Worm (Caenorhabditis elegans) whole organism, late embryonic: ENCODE measurements around the gene srh-186.

Source experiments
- C08G9.2 ChIP-seq: sonication (generic microtip); optimal IDR thresholded peaks from 2 replicates; lab custom pipeline; 2016; ENCODE audit warnings: mild to moderate bottlenecking, missing genetic modification characterization, moderate library complexity, missing compliant biosample characterization
- C38D4.7 ChIP-seq: fragments of 200-800 bp; sonication (Bioruptor generic); optimal IDR thresholded peaks from 2 replicates; lab custom pipeline; 2018; ENCODE audit warnings: mild to moderate bottlenecking, missing genetic modification characterization, moderate library complexity, missing compliant biosample characterization
- ceh-24 ChIP-seq: sonication (generic microtip); optimal IDR thresholded peaks from 2 replicates; lab custom pipeline; 2016; ENCODE audit warnings: mild to moderate bottlenecking, missing genetic modification characterization, missing compliant biosample characterization
- ceh-9 ChIP-seq: sonication (generic microtip); optimal IDR thresholded peaks from 2 replicates; lab custom pipeline; 2016; ENCODE audit warnings: mild to moderate bottlenecking, missing genetic modification characterization, inconsistent platforms, missing compliant biosample characterization
- che-1 ChIP-seq: sonication (generic microtip); optimal IDR thresholded peaks from 2 replicates; lab custom pipeline; 2016; ENCODE audit warnings: mild to moderate bottlenecking, missing genetic modification characterization, missing compliant biosample characterization
- hlh-15 ChIP-seq: sonication (generic microtip); optimal IDR thresholded peaks from 2 replicates; lab custom pipeline; 2016; ENCODE audit warnings: missing genetic modification characterization, missing compliant biosample characterization
- lim-6 ChIP-seq: sonication (generic microtip); optimal IDR thresholded peaks from 2 replicates; lab custom pipeline; 2016; ENCODE audit warnings: missing genetic modification characterization, missing compliant biosample characterization
- lin-11 ChIP-seq: fragments of 200-800 bp; sonication (Bioruptor generic); optimal IDR thresholded peaks from 2 replicates; lab custom pipeline; 2018; ENCODE audit warnings: mild to moderate bottlenecking, missing genetic modification characterization, missing compliant biosample characterization
- nfya-1 ChIP-seq: sonication (generic microtip); optimal IDR thresholded peaks from 2 replicates; lab custom pipeline; 2017; ENCODE audit warnings: missing genetic modification characterization, mild to moderate bottlenecking, missing compliant biosample characterization, antibody characterized with exemption, moderate library complexity
- pax-1 ChIP-seq: fragments of 150-350 bp; optimal IDR thresholded peaks from 2 replicates; lab custom pipeline; 2014; ENCODE audit warnings: missing biosample characterization, missing genetic modification characterization
- pha-2 ChIP-seq: sonication (generic microtip); optimal IDR thresholded peaks from 2 replicates; lab custom pipeline; 2017; ENCODE audit warnings: mild to moderate bottlenecking, missing genetic modification characterization, missing compliant biosample characterization
- ref-2 ChIP-seq: sonication (generic microtip); optimal IDR thresholded peaks from 2 replicates; lab custom pipeline; 2016; ENCODE audit warnings: missing genetic modification characterization, missing compliant biosample characterization
- rnt-1 ChIP-seq: sonication (generic microtip); optimal IDR thresholded peaks from 2 replicates; lab custom pipeline; 2016; ENCODE audit warnings: missing genetic modification characterization, missing compliant biosample characterization
- sox-4 ChIP-seq: sonication (generic microtip); optimal IDR thresholded peaks from 2 replicates; lab custom pipeline; 2017; ENCODE audit warnings: mild to moderate bottlenecking, missing genetic modification characterization, inconsistent platforms, missing compliant biosample characterization

ce11 chrV:15911848-15912247, 43.7 kb upstream of the srh-186 start, which contains the start of gene F35E8.6:
- TF ChIP-seq pha-2 (no peak), ceh-9 (no peak), pax-1 (tag; lab: Kevin White, UChicago) (no peak), che-1 (tag; lab: Kevin White, UChicago) (no peak), lin-11 (tag; lab: Kevin White, UChicago) (no peak), ceh-24 (tag; lab: Kevin White, UChicago) (no peak), ref-2 (no peak), C08G9.2 (tag; lab: Kevin White, UChicago) (no peak), C38D4.7 (no peak), nfya-1 (no peak), sox-4 (tag; lab: Kevin White, UChicago) (no peak), hlh-15 (no peak), rnt-1 (tag; lab: Kevin White, UChicago) (no peak), lim-6 (tag; lab: Kevin White, UChicago) (no peak)
